Fruit fly (Drosophila melanogaster) whole organism, embryonic: ENCODE data around the gene CG5103.

Source experiments
- Atf3 ChIP-seq: fragments of 200-800 bp; sonication (Bioruptor generic); optimal IDR thresholded peaks from 3 replicates; lab custom pipeline; 2016; ENCODE audit warnings: missing biosample characterization, missing genetic modification characterization
- C15 ChIP-seq: fragments of 200-800 bp; sonication (Bioruptor generic); IDR thresholded peaks from 3 replicates; pipeline ENCODE4 v1.3.6; 2022; ENCODE audit warnings: missing biosample characterization, missing genetic modification characterization
- CG1024 ChIP-seq: fragments of 200-800 bp; sonication (Bioruptor generic); IDR thresholded peaks from 2 replicates; pipeline ENCODE4 v1.3.6; 2022; ENCODE audit warnings: missing biosample characterization, missing genetic modification characterization
- CG10267 ChIP-seq: fragments of 200-800 bp; sonication (Bioruptor generic); optimal IDR thresholded peaks from 2 replicates; lab custom pipeline; 2018; ENCODE audit warnings: missing biosample characterization, mild to moderate bottlenecking, missing genetic modification characterization, moderate library complexity
- CG12659 ChIP-seq: fragments of 200-800 bp; sonication (Bioruptor generic); optimal IDR thresholded peaks from 3 replicates; lab custom pipeline; 2017; ENCODE audit warnings: mild to moderate bottlenecking, missing biosample characterization, missing genetic modification reagents, missing genetic modification characterization
- CG14965 ChIP-seq: fragments of 200-800 bp; sonication (Bioruptor generic); optimal IDR thresholded peaks from 2 replicates; lab custom pipeline; 2016; ENCODE audit warnings: missing biosample characterization, missing genetic modification characterization, borderline replicate concordance
- CG15011 ChIP-seq: fragments of 200-800 bp; sonication (Bioruptor generic); optimal IDR thresholded peaks from 3 replicates; lab custom pipeline; 2018; ENCODE audit warnings: missing biosample characterization, mild to moderate bottlenecking, missing genetic modification characterization
- CG15269 ChIP-seq: fragments of 200-800 bp; sonication (Bioruptor generic); optimal IDR thresholded peaks from 2 replicates; lab custom pipeline; 2018; ENCODE audit warnings: missing biosample characterization, mild to moderate bottlenecking, missing genetic modification characterization, moderate library complexity
- CG1602 ChIP-seq: fragments of 200-800 bp; sonication (Bioruptor generic); optimal IDR thresholded peaks from 3 replicates; lab custom pipeline; 2016; ENCODE audit warnings: missing biosample characterization, missing genetic modification characterization
- CG16813 ChIP-seq: fragments of 200-800 bp; sonication (Bioruptor generic); IDR thresholded peaks from 3 replicates; pipeline ENCODE4 v1.3.6; 2022; ENCODE audit warnings: missing biosample characterization, missing genetic modification characterization; ENCODE audit not compliant: partially characterized antibody
- CG2120 ChIP-seq: fragments of 200-800 bp; sonication (Bioruptor generic); optimal IDR thresholded peaks from 3 replicates; lab custom pipeline; 2016; ENCODE audit warnings: missing biosample characterization, missing genetic modification characterization
- CG2202 ChIP-seq: fragments of 200-800 bp; sonication (Bioruptor generic); optimal IDR thresholded peaks from 2 replicates; lab custom pipeline; 2018; ENCODE audit warnings: missing biosample characterization, mild to moderate bottlenecking, missing genetic modification characterization
- CG2678 ChIP-seq: fragments of 200-800 bp; sonication (Bioruptor generic); optimal IDR thresholded peaks from 3 replicates; lab custom pipeline; 2019; ENCODE audit warnings: missing biosample characterization, mild to moderate bottlenecking, missing genetic modification characterization, moderate library complexity
- CG2875 ChIP-seq: fragments of 200-800 bp; sonication (Bioruptor generic); optimal IDR thresholded peaks from 2 replicates; lab custom pipeline; 2017; ENCODE audit warnings: missing biosample characterization, mild to moderate bottlenecking, missing genetic modification characterization, missing genetic modification reagents
- CG30403 ChIP-seq: fragments of 200-800 bp; sonication (Bioruptor generic); optimal IDR thresholded peaks from 3 replicates; lab custom pipeline; 2016; ENCODE audit warnings: missing biosample characterization, missing genetic modification characterization
- CG3281 ChIP-seq: fragments of 200-800 bp; sonication (Bioruptor generic); optimal IDR thresholded peaks from 3 replicates; lab custom pipeline; 2017; ENCODE audit warnings: missing biosample characterization, mild to moderate bottlenecking, missing genetic modification characterization
- CG3847 ChIP-seq: fragments of 200-800 bp; sonication (Bioruptor generic); IDR thresholded peaks from 2 replicates; pipeline ENCODE4 v1.3.6; 2022; ENCODE audit warnings: missing biosample characterization, missing genetic modification characterization
- CG3995 ChIP-seq: fragments of 200-800 bp; sonication (Bioruptor generic); optimal IDR thresholded peaks from 3 replicates; lab custom pipeline; 2016; ENCODE audit warnings: missing biosample characterization, missing genetic modification characterization
- CG4854 ChIP-seq: fragments of 200-800 bp; sonication (Bioruptor generic); optimal IDR thresholded peaks from 2 replicates; lab custom pipeline; 2016; ENCODE audit warnings: missing biosample characterization, missing genetic modification characterization, inconsistent platforms
- CG5953 ChIP-seq: fragments of 200-800 bp; sonication (Bioruptor generic); IDR thresholded peaks from 2 replicates; pipeline ENCODE4 v1.3.6; 2022; ENCODE audit warnings: missing biosample characterization, missing genetic modification characterization
- CG6654 ChIP-seq: fragments of 200-800 bp; sonication (Bioruptor generic); optimal IDR thresholded peaks from 2 replicates; lab custom pipeline; 2017; ENCODE audit warnings: missing biosample characterization, mild to moderate bottlenecking, missing genetic modification characterization
- CG7786 ChIP-seq: fragments of 200-800 bp; sonication (Bioruptor generic); optimal IDR thresholded peaks from 2 replicates; lab custom pipeline; 2016; ENCODE audit warnings: missing biosample characterization, missing genetic modification characterization
- CG9437 ChIP-seq: fragments of 200-800 bp; sonication (Bioruptor generic); optimal IDR thresholded peaks from 2 replicates; lab custom pipeline; 2018; ENCODE audit warnings: missing biosample characterization, mild to moderate bottlenecking, missing genetic modification characterization
- CkIIα-i1 ChIP-seq: fragments of 200-800 bp; sonication (Bioruptor generic); IDR thresholded peaks from 2 replicates; pipeline ENCODE4 v1.3.6; 2022; ENCODE audit warnings: missing biosample characterization, missing genetic modification characterization
- D ChIP-seq, 2 experiments: fragments of 200-800 bp in 1 of 2; fragments of >200 bp in 1 of 2; sonication (Bioruptor generic) in 1 of 2; optimal IDR thresholded peaks; 2 replicates in 1 of 2; 3 replicates in 1 of 2; lab custom pipeline; 2017; ENCODE audit warnings: mild to moderate bottlenecking in 1 of 2, missing biosample characterization in 1 of 2, missing genetic modification characterization in 1 of 2, missing genetic modification reagents in 1 of 2
- Dip3 ChIP-seq: fragments of 200-800 bp; sonication (Bioruptor generic); optimal IDR thresholded peaks from 3 replicates; lab custom pipeline; 2016; ENCODE audit warnings: missing biosample characterization, missing genetic modification characterization
- Dref ChIP-seq: fragments of 200-800 bp; sonication (Bioruptor generic); IDR thresholded peaks from 2 replicates; pipeline ENCODE4 v1.3.6; 2022; ENCODE audit warnings: missing biosample characterization, missing genetic modification characterization
- Eip74EF ChIP-seq, 2 experiments: fragments of 200-800 bp in 1 of 2; fragments of >200 bp in 1 of 2; sonication (Bioruptor generic) in 1 of 2; optimal IDR thresholded peaks; 2 replicates each; lab custom pipeline; 2017 to 2019; ENCODE audit warnings: missing biosample characterization in 2 of 2, missing genetic modification characterization in 2 of 2, mild to moderate bottlenecking in 1 of 2, moderate library complexity in 1 of 2
- Elba2 ChIP-seq: fragments of 200-800 bp; sonication (Bioruptor generic); optimal IDR thresholded peaks from 3 replicates; lab custom pipeline; 2016; ENCODE audit warnings: missing biosample characterization, missing genetic modification characterization
- H15 ChIP-seq: fragments of 200-800 bp; sonication (Bioruptor generic); IDR thresholded peaks from 3 replicates; pipeline ENCODE4 v1.3.6; 2022; ENCODE audit warnings: missing biosample characterization, missing genetic modification characterization
- HLH54F ChIP-seq: fragments of 200-800 bp; sonication (Bioruptor generic); optimal IDR thresholded peaks from 3 replicates; lab custom pipeline; 2016; ENCODE audit warnings: missing biosample characterization, missing genetic modification characterization
- HmgD ChIP-seq: fragments of 200-800 bp; sonication (Bioruptor generic); optimal IDR thresholded peaks from 3 replicates; lab custom pipeline; 2016; ENCODE audit warnings: missing biosample characterization, missing genetic modification characterization
- Hmx ChIP-seq: fragments of 200-800 bp; sonication (Bioruptor generic); optimal IDR thresholded peaks from 2 replicates; lab custom pipeline; 2016; ENCODE audit warnings: missing biosample characterization, missing genetic modification characterization
- Lhr ChIP-seq: fragments of 200-800 bp; sonication (Bioruptor generic); optimal IDR thresholded peaks from 3 replicates; lab custom pipeline; 2017; ENCODE audit warnings: mild to moderate bottlenecking, missing biosample characterization, missing genetic modification reagents, missing genetic modification characterization
- Lim3 ChIP-seq: fragments of 200-800 bp; sonication (Bioruptor generic); IDR thresholded peaks from 2 replicates; pipeline ENCODE4 v1.3.6; 2022; ENCODE audit warnings: missing biosample characterization, missing genetic modification characterization
- Scr ChIP-seq: fragments of 200-800 bp; sonication (Bioruptor generic); IDR thresholded peaks from 2 replicates; pipeline ENCODE4 v1.3.6; 2022; ENCODE audit warnings: missing biosample characterization, missing genetic modification characterization; ENCODE audit not compliant: partially characterized antibody
- Sry-δ ChIP-seq: fragments of 200-800 bp; sonication (Bioruptor generic); optimal IDR thresholded peaks from 2 replicates; lab custom pipeline; 2016; ENCODE audit warnings: missing biosample characterization, missing genetic modification characterization
- cwo ChIP-seq: fragments of 200-800 bp; sonication (Bioruptor generic); optimal IDR thresholded peaks from 3 replicates; lab custom pipeline; 2017; ENCODE audit warnings: missing biosample characterization, missing genetic modification characterization, mild to moderate bottlenecking, moderate library complexity, missing genetic modification reagents
- dati ChIP-seq: fragments of 200-800 bp; sonication (Bioruptor generic); IDR thresholded peaks from 2 replicates; pipeline ENCODE4 v1.3.6; 2022; ENCODE audit warnings: missing biosample characterization, missing genetic modification characterization
- fd3F ChIP-seq: fragments of 200-800 bp; sonication (Bioruptor generic); optimal IDR thresholded peaks from 2 replicates; lab custom pipeline; 2018; ENCODE audit warnings: missing biosample characterization, mild to moderate bottlenecking, missing genetic modification characterization, moderate library complexity
- gsb ChIP-seq: fragments of 200-800 bp; sonication (Bioruptor generic); IDR thresholded peaks from 2 replicates; pipeline ENCODE4 v1.3.6; 2022; ENCODE audit warnings: missing biosample characterization, missing genetic modification characterization
- lab ChIP-seq: fragments of 200-800 bp; sonication (Bioruptor generic); optimal IDR thresholded peaks from 3 replicates; lab custom pipeline; 2017; ENCODE audit warnings: missing biosample characterization, missing genetic modification characterization, mild to moderate bottlenecking, moderate library complexity, missing genetic modification reagents
- lola ChIP-seq, 3 experiments: fragments of >200 bp in 2 of 3; fragments of 200-800 bp in 1 of 3; sonication (Bioruptor generic) in 1 of 3; optimal IDR thresholded peaks; 2 replicates each; lab custom pipeline; 2017 to 2019; ENCODE audit warnings: missing biosample characterization in 3 of 3, missing genetic modification characterization in 3 of 3, mild to moderate bottlenecking in 1 of 3, moderate library complexity in 1 of 3
- mirr ChIP-seq: fragments of 200-800 bp; sonication (Bioruptor generic); optimal IDR thresholded peaks from 3 replicates; lab custom pipeline; 2018; ENCODE audit warnings: missing biosample characterization, mild to moderate bottlenecking, missing genetic modification characterization
- p53 ChIP-seq: fragments of 200-800 bp; sonication (Bioruptor generic); optimal IDR thresholded peaks from 2 replicates; lab custom pipeline; 2016; ENCODE audit warnings: missing biosample characterization, missing genetic modification characterization
- pzg ChIP-seq: fragments of 200-800 bp; sonication (Bioruptor generic); optimal IDR thresholded peaks from 3 replicates; lab custom pipeline; 2018; ENCODE audit warnings: missing biosample characterization, mild to moderate bottlenecking, missing genetic modification characterization, moderate library complexity
- sug ChIP-seq: fragments of 200-800 bp; optimal IDR thresholded peaks from 2 replicates; lab custom pipeline; 2019; ENCODE audit warnings: missing biosample characterization, mild to moderate bottlenecking, missing genetic modification characterization, moderate library complexity
- tio ChIP-seq: fragments of 200-800 bp; sonication (Bioruptor generic); optimal IDR thresholded peaks from 2 replicates; lab custom pipeline; 2017; ENCODE audit warnings: missing biosample characterization, missing genetic modification characterization, inconsistent platforms
- toy ChIP-seq: fragments of 200-800 bp; sonication (Bioruptor generic); IDR thresholded peaks from 2 replicates; pipeline ENCODE4 v1.3.6; 2022; ENCODE audit warnings: missing biosample characterization, missing genetic modification characterization
- vfl ChIP-seq: fragments of 200-800 bp; sonication (Bioruptor generic); optimal IDR thresholded peaks from 2 replicates; lab custom pipeline; 2016; ENCODE audit warnings: missing biosample characterization, missing genetic modification characterization

CG5103 gene

dm6 chr3L:18250652-18251051, 43.4 kb downstream of the CG5103 start (continued):
- TF ChIP-seq fd3F (GFP tag; lab: Kevin White, UChicago) (no peak), CG2202 (tag; lab: Kevin White, UChicago) (peak; percentile 74), CG2678 (tag; lab: Kevin White, UChicago) (peak; percentile 74), p53 (GFP tag; lab: Kevin White, UChicago) (no peak), sug (tag; lab: Kevin White, UChicago) (no peak), CG15011 (GFP tag; lab: Kevin White, UChicago) (no peak), CkIIα-i1 (GFP tag; lab: Robert Waterston, UW) (no peak), CG3281 (no peak), toy (GFP tag; lab: Robert Waterston, UW) (no peak), CG9437 (GFP tag; lab: Kevin White, UChicago) (peak; percentile 4), tio (GFP tag; lab: Kevin White, UChicago) (no peak), CG2120 (GFP tag; lab: Kevin White, UChicago) (no peak), Scr (GFP tag; lab: Robert Waterston, UW) (no peak), Dref (GFP tag; lab: Robert Waterston, UW) (no peak), HmgD (GFP tag; lab: Kevin White, UChicago) (no peak), Sry-δ (GFP tag; lab: Kevin White, UChicago) (no peak), CG14965 (no peak), H15 (GFP tag; lab: Robert Waterston, UW) (peak; percentile 47; the same call in 1 of the 3 replicates), Dip3 (GFP tag; lab: Kevin White, UChicago) (no peak), mirr (no peak), Lhr (GFP tag; lab: Kevin White, UChicago) (peak; percentile 13), CG12659 (GFP tag; lab: Kevin White, UChicago) (peak; percentile 10), cwo (no peak), Atf3 (GFP tag; lab: Kevin White, UChicago) (no peak), CG5953 (GFP tag; lab: Robert Waterston, UW) (peak; percentile 50; the same call in 1 of the 2 replicates), D (optimal IDR thresholded peaks at IDR 0.05; lab: Kevin White, UChicago) (no peak), D (GFP tag; optimal IDR thresholded peaks at IDR 0.05; lab: Kevin White, UChicago) (peak; percentile 74), Eip74EF (GFP tag; optimal IDR thresholded peaks at IDR 0.05; lab: Kevin White, UChicago) (peak in 1 of 2 experiments; percentile 22), Elba2 (GFP tag; lab: Kevin White, UChicago) (no peak), CG30403 (GFP tag; lab: Kevin White, UChicago) (peak; percentile 22), CG3847 (0 out of 2 replicates have a peak, but pooled peaks have one; percentile 36), CG1602 (GFP tag; lab: Kevin White, UChicago) (peak; percentile 70), CG10267 (tag; lab: Kevin White, UChicago) (peak; percentile 75), HLH54F (GFP tag; lab: Kevin White, UChicago) (no peak), CG6654 (GFP tag; lab: Kevin White, UChicago) (no peak), CG7786 (GFP tag; lab: Kevin White, UChicago) (no peak), C15 (GFP tag; lab: Robert Waterston, UW) (no peak), CG16813 (GFP tag; lab: Robert Waterston, UW) (no peak), pzg (GFP tag; lab: Kevin White, UChicago) (no peak), lola (GFP tag; optimal IDR thresholded peaks at IDR 0.05; lab: Kevin White, UChicago) (peak in 1 of 3 experiments; percentile 85), Hmx (GFP tag; lab: Kevin White, UChicago) (no peak), CG2875 (GFP tag; lab: Kevin White, UChicago) (peak; percentile 22), CG15269 (tag; lab: Kevin White, UChicago) (peak; percentile 19), Lim3 (GFP tag; lab: Robert Waterston, UW) (no peak), CG4854 (no peak), vfl (no peak), lab (GFP tag; lab: Kevin White, UChicago) (no peak), CG3995 (no peak), dati (GFP tag; lab: Robert Waterston, UW) (no peak), gsb (GFP tag; lab: Robert Waterston, UW) (no peak), CG1024 (no peak)
